Worm (Caenorhabditis elegans) whole organism, early embryonic: ENCODE data around the gene ceh-37.

Source experiments
- B0310.2 ChIP-seq: sonication (generic microtip); optimal IDR thresholded peaks from 2 replicates; lab custom pipeline; 2016; ENCODE audit warnings: mild to moderate bottlenecking, missing genetic modification characterization, missing compliant biosample characterization
- F13C5.2 ChIP-seq: sonication (generic microtip); optimal IDR thresholded peaks from 2 replicates; lab custom pipeline; 2017; ENCODE audit warnings: mild to moderate bottlenecking, missing genetic modification characterization, inconsistent platforms, missing compliant biosample characterization
- aly-1 ChIP-seq: sonication (generic microtip); optimal IDR thresholded peaks from 2 replicates; lab custom pipeline; 2016; ENCODE audit warnings: missing genetic modification characterization, missing compliant biosample characterization
- ama-1 ChIP-seq: fragments of 150-350 bp; optimal IDR thresholded peaks from 2 replicates; lab custom pipeline; 2014
- ceh-13 ChIP-seq: fragments of 200-800 bp; sonication (Bioruptor generic); optimal IDR thresholded peaks from 2 replicates; lab custom pipeline; 2018; ENCODE audit warnings: mild to moderate bottlenecking, missing genetic modification characterization, missing compliant biosample characterization
- ceh-36 ChIP-seq: sonication (generic microtip); optimal IDR thresholded peaks from 2 replicates; lab custom pipeline; 2016; ENCODE audit warnings: missing genetic modification characterization, inconsistent platforms, missing compliant biosample characterization
- ets-7 ChIP-seq: sonication (generic microtip); optimal IDR thresholded peaks from 2 replicates; lab custom pipeline; 2016; ENCODE audit warnings: missing genotype, missing genetic modification characterization, missing compliant biosample characterization
- flt-1 ChIP-seq: fragments of 200-800 bp; sonication (Bioruptor generic); IDR thresholded peaks from 2 replicates; pipeline ENCODE4 v1.3.6; 2022; ENCODE audit warnings: missing genetic modification characterization, missing compliant biosample characterization
- hmbx-1 ChIP-seq: sonication (generic microtip); optimal IDR thresholded peaks from 2 replicates; lab custom pipeline; 2016; ENCODE audit warnings: mild to moderate bottlenecking, missing genetic modification characterization, missing compliant biosample characterization
- hmg-4 ChIP-seq: fragments of 200-800 bp; sonication (Bioruptor generic); optimal IDR thresholded peaks from 2 replicates; lab custom pipeline; 2018; ENCODE audit warnings: mild to moderate bottlenecking, missing genetic modification characterization, missing compliant biosample characterization
- hnd-1 ChIP-seq: sonication (generic microtip); optimal IDR thresholded peaks from 2 replicates; lab custom pipeline; 2016; ENCODE audit warnings: missing genetic modification characterization, missing compliant biosample characterization
- pes-1 ChIP-seq: fragments of 200-800 bp; sonication (Bioruptor generic); IDR thresholded peaks from 2 replicates; pipeline ENCODE4 v1.3.6; 2022; ENCODE audit warnings: missing genetic modification reagents, missing genetic modification characterization, missing compliant biosample characterization
- scrt-1 ChIP-seq: fragments of 200-800 bp; sonication (Bioruptor generic); IDR thresholded peaks from 2 replicates; pipeline ENCODE4 v1.3.6; 2022; ENCODE audit warnings: missing genetic modification characterization, missing compliant biosample characterization
- sea-1 ChIP-seq: fragments of 200-800 bp; sonication (Bioruptor generic); conservative IDR thresholded peaks from 2 replicates; pipeline ENCODE4 v1.3.6; 2022; ENCODE audit warnings: missing genetic modification characterization, missing compliant biosample characterization
- tbx-11 ChIP-seq: fragments of 200-800 bp; sonication (Bioruptor generic); IDR thresholded peaks from 2 replicates; pipeline ENCODE4 v1.3.6; 2022; ENCODE audit warnings: missing genetic modification characterization, missing compliant biosample characterization
- tbx-37 ChIP-seq: fragments of 200-800 bp; sonication (Bioruptor generic); conservative IDR thresholded peaks from 2 replicates; pipeline ENCODE4 v1.3.6; 2022; ENCODE audit warnings: missing genetic modification reagents, missing genetic modification characterization, missing compliant biosample characterization
- tra-4 ChIP-seq: sonication (generic microtip); optimal IDR thresholded peaks from 2 replicates; lab custom pipeline; 2017; ENCODE audit warnings: missing genetic modification characterization, missing compliant biosample characterization

The ceh-37 gene

DNA sequence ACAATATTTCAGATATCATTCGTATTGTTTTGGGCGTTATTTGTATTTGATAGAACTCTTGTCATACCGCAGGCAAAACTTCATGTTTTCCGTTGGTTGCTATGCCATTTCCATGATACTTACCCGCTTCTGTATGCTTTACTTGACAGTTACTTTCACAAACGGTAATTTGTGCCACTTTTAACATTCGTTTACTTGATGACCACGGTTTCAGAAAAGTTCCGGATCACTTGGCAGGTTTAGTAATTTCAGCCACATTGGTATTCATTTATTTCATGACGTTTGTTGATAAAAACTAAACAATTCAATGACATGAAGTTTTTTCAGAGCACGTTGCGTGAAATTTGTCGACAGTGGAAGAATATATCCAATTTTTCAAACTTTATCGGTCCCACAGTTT lies 28.3 kb downstream of the ceh-37 start:
- TF ChIP-seq flt-1 (no peak), tbx-11 (no peak), hnd-1 (tag; lab: Kevin White, UChicago) (no peak), ama-1 (lab: Kevin White, UChicago) (no peak), B0310.2 (tag; lab: Kevin White, UChicago) (no peak), ceh-36 (tag; lab: Kevin White, UChicago) (no peak), tbx-37 (GFP tag; lab: Robert Waterston, UW) (no peak), F13C5.2 (tag; lab: Kevin White, UChicago) (no peak), ceh-13 (GFP tag; lab: Kevin White, UChicago) (no peak), aly-1 (no peak), hmg-4 (no peak), hmbx-1 (tag; lab: Kevin White, UChicago) (no peak)

DNA sequence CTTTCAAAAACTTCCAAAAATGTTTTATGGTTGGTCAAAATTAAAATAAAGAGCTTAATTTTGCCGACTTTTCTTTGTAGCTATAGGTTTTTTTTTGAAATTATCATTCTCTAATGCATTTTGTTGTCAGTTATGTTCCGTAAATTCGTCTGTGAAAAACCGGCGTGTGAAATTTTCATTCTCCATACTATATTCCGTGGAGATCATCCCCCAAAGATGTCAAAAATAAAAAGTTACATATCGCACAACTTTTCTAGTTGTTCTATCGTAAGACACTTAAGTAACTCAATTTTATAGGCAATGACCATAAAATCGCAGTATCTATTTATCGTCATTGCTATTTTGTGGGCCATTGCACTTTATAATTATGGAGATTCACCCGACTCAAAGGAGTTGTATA lies 29.1 kb downstream of the ceh-37 start, which contains the start of gene C37E2.10:
Gene C37E2.10 (plus strand): TSS at position 301 of the 400 bp plus-strand sequence.
- TF ChIP-seq B0310.2 (tag; lab: Kevin White, UChicago) (no peak), ceh-36 (tag; lab: Kevin White, UChicago) (no peak), aly-1 (no peak), sea-1 (GFP tag; lab: Robert Waterston, UW) (no peak), flt-1 (no peak), scrt-1 (GFP tag; lab: Robert Waterston, UW) (no peak)

DNA sequence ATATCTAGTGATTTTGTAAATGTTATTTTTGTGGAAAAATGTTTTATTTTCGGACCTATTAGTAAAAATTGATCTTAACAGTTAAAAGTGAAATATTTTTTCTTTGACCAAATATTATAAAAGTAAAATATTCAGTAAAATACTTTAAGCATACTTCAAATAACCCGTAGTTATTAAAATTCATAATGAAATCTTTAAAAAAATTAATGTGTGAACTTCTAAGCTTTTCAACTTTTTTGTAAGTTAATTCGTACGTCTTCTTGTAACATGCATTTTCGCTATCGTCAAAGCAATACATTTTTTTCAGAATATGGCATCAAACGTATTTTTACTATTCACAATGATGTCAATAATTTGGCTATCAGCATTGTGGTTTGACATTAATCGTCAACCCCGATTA lies 32.1 kb downstream of the ceh-37 start, which contains the start of gene C37E2.2:
Gene C37E2.2 (plus strand): TSS at position 301 of the 400 bp plus-strand sequence.
- TF ChIP-seq sea-1 (GFP tag; lab: Robert Waterston, UW) (no peak), pes-1 (GFP tag; lab: Robert Waterston, UW) (no peak), B0310.2 (tag; lab: Kevin White, UChicago) (no peak), aly-1 (no peak), F13C5.2 (tag; lab: Kevin White, UChicago) (no peak), hnd-1 (tag; lab: Kevin White, UChicago) (no peak), tra-4 (no peak)

DNA sequence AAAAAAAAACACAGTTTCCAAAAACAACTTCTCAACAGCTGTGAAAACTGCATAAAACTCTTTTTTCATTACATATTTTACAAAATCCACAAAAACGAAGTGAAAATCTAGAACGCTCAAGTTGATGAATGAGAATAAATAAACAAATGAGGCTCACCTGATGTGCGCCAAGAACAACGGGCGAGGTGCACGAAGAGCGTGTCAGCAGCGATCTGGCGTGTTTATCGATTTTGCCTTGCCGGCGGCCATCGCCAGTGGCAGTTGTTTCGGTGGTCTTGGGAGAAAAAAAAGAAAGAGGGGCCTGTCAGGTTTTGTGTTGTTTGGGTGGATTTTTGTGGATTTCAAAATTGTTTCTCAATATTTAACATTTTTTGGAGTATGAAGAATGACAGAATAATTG lies 34.0 kb downstream of the ceh-37 start, which contains the start of gene idhb-1:
Gene idhb-1 (minus strand): TSS at position 214 of the 400 bp plus-strand sequence.
- TF ChIP-seq scrt-1 (GFP tag; lab: Robert Waterston, UW) (no peak), sea-1 (GFP tag; lab: Robert Waterston, UW) (no peak), tbx-11 (no peak), ceh-13 (GFP tag; lab: Kevin White, UChicago) (no peak), ama-1 (lab: Kevin White, UChicago) (no peak), hmbx-1 (tag; lab: Kevin White, UChicago) (no peak), aly-1 (no peak), hnd-1 (tag; lab: Kevin White, UChicago) (no peak), flt-1 (0 out of 2 replicates have a peak, but pooled peaks have one; percentile 31), hmg-4 (no peak), pes-1 (GFP tag; lab: Robert Waterston, UW) (no peak), F13C5.2 (tag; lab: Kevin White, UChicago) (peak; percentile 20)

DNA sequence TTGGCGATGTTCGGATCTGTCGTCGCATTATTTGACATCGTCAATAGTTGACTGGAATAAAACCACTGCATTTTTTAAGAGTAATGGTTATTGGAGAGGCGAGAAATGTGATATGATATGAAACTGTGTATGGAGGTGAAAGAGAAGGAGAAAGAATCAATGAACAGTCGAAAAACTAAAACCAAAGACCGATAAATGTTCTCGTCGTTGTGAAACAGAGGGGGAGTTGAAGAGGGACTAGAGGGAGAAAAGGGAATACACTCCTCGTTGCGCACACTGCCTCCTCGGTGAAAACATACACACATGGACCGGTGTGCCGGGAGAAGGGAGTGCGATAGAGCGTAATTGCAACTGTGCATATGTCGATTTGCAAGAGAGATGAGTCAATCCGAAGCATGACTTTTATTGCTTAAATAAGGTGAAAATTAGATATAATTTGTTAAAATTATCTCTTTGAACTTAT lies 38.2 kb downstream of the ceh-37 start, which contains the start of gene sym-4:
Gene sym-4 (minus strand): TSS at position 51 of the 463 bp plus-strand sequence.
- no peak for TF ChIP-seq scrt-1 (GFP tag; lab: Robert Waterston, UW)
- peak; percentile 76 for TF ChIP-seq F13C5.2 (tag; lab: Kevin White, UChicago)

DNA sequence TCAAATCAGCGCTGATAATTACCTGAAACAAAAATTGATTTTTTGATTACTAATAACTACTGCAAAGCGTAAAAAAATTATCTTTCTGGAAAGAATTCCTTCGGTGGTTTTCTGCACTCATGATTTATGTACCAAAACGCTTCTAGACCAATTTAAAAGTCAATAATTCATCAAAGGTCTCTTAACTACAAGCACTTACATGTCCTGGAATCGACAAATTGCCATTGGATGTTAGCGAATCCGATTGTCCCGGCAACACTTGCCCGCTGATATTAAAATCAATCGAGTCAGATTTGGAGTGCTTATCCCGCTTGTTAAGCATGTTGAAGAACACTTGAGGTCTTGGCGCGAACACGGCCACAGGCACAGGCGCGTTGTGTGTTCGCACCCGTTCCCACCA lies 42.6 kb downstream of the ceh-37 start:
- TF ChIP-seq hmg-4 (peak; percentile 3), ama-1 (lab: Kevin White, UChicago) (no peak)

DNA sequence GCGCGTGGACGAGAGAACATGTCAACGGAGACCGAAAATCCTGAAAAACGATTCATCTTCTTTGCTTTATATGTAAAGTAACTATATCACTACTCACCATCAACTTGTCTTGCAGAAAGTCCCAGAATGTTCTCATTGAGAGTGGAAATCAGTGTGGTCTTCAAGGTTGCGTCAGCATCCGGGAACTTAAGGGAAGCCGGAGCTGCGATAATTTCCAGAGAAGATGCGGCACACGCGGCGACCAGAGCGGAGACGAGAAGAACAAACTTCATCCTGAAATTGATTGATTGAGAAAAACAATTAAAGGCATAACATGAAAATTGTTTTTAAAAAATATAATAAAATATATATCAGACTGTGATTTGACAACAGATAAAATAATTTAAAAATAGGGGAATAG lies 43.6 kb downstream of the ceh-37 start, which contains the start of gene vha-20:
Gene vha-20 (minus strand): TSS at position 273 of the 400 bp plus-strand sequence.
- no peak for TF ChIP-seq hmg-4
- no peak for TF ChIP-seq pes-1 (GFP tag; lab: Robert Waterston, UW)

DNA sequence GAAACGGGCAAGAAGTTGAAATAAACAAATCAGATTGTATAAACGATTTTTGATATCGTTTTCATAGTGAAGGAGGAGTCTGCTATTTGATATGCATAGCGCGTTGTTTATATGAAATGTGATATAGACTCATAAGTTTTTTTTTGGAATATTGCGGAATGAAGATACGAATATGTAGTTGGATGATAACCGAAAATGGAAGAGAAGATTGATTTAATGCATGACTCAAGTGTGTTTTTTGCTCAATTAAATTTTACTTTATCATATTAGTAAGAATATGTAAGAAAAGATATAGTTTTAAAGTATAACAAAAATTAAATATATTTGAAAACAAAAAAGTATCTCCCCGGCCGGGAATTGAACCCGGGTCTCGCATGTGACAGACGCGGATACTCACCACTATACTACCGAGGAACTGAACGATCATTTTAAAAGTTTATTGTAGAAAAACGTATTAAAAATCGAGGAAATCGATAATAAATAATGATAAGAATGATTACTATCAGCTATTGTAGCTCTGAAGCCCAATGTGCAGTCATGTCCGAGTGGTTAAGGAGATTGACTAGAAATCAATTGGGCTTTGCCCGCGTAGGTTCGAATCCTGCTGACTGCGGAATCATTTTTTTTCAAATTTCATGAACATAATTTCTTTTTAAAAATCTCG lies 46.0 kb downstream of the ceh-37 start, which contains the start of gene lgc-25:
Gene lgc-25 (minus strand): TSS at position 51 of the 664 bp plus-strand sequence.
- TF ChIP-seq scrt-1 (GFP tag; lab: Robert Waterston, UW) (no peak), ets-7 (tag; lab: Kevin White, UChicago) (no peak), F13C5.2 (tag; lab: Kevin White, UChicago) (no peak), sea-1 (GFP tag; lab: Robert Waterston, UW) (no peak), tbx-37 (GFP tag; lab: Robert Waterston, UW) (no peak)

DNA sequence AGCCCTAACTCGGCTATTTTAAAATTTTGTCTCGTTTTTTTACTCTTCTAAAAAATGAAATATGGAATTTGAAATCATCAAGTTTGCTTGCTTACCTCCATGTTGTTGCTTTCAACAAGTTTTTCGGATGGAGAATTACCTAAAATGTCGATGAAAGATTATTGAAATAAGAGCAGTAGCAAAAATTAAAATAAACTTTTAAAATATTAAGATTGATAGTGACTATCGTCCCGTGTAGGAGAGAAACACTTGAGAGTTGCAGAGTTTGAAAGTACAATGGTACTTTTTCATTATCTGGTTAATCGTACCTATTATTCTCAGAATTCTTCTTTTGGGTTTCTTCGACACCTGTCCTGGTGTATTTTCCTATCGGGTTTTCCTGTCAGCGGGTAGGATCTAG lies 50.9 kb downstream of the ceh-37 start, which contains the start of gene ceh-90:
Gene ceh-90 (minus strand): TSS at position 101 of the 400 bp plus-strand sequence.
- TF ChIP-seq ets-7 (tag; lab: Kevin White, UChicago) (no peak), hnd-1 (tag; lab: Kevin White, UChicago) (no peak), B0310.2 (tag; lab: Kevin White, UChicago) (no peak), sea-1 (GFP tag; lab: Robert Waterston, UW) (no peak), flt-1 (no peak), tbx-37 (GFP tag; lab: Robert Waterston, UW) (no peak), tra-4 (no peak), tbx-11 (no peak), pes-1 (GFP tag; lab: Robert Waterston, UW) (no peak), ceh-13 (GFP tag; lab: Kevin White, UChicago) (no peak), ama-1 (lab: Kevin White, UChicago) (no peak), aly-1 (no peak), F13C5.2 (tag; lab: Kevin White, UChicago) (no peak), hmg-4 (no peak), scrt-1 (GFP tag; lab: Robert Waterston, UW) (no peak)
